Worm (Caenorhabditis elegans) whole organism, late embryonic: ENCODE results near the gene nlp-14.

Experiments
- C08G9.2 ChIP-seq: sonication (generic microtip); optimal IDR thresholded peaks from 2 replicates; lab custom pipeline; 2016; ENCODE audit warnings: mild to moderate bottlenecking, missing genetic modification characterization, moderate library complexity, missing compliant biosample characterization
- C38D4.7 ChIP-seq: fragments of 200-800 bp; sonication (Bioruptor generic); optimal IDR thresholded peaks from 2 replicates; lab custom pipeline; 2018; ENCODE audit warnings: mild to moderate bottlenecking, missing genetic modification characterization, moderate library complexity, missing compliant biosample characterization
- F13H6.1 ChIP-seq: sonication (generic microtip); optimal IDR thresholded peaks from 2 replicates; lab custom pipeline; 2016; ENCODE audit warnings: missing genetic modification characterization, missing compliant biosample characterization
- K02D7.2 ChIP-seq: sonication (generic microtip); optimal IDR thresholded peaks from 2 replicates; lab custom pipeline; 2017; ENCODE audit warnings: mild to moderate bottlenecking, missing genetic modification characterization, missing compliant biosample characterization
- ceh-14 ChIP-seq: sonication (generic microtip); optimal IDR thresholded peaks from 2 replicates; lab custom pipeline; 2016; ENCODE audit warnings: missing genotype, missing genetic modification characterization, missing compliant biosample characterization
- ceh-18 ChIP-seq: sonication (generic microtip); optimal IDR thresholded peaks from 2 replicates; lab custom pipeline; 2016; ENCODE audit warnings: missing genetic modification characterization, missing compliant biosample characterization
- ceh-19 ChIP-seq: fragments of 200-800 bp; sonication (Bioruptor generic); optimal IDR thresholded peaks from 2 replicates; lab custom pipeline; 2018; ENCODE audit warnings: mild to moderate bottlenecking, missing genetic modification characterization, missing compliant biosample characterization
- ceh-30 ChIP-seq: fragments of 150-350 bp; optimal IDR thresholded peaks from 2 replicates; lab custom pipeline; 2014; ENCODE audit warnings: missing biosample characterization, missing genetic modification characterization
- ceh-31 ChIP-seq: sonication (generic microtip); optimal IDR thresholded peaks from 2 replicates; lab custom pipeline; 2016; ENCODE audit warnings: missing genetic modification characterization, missing compliant biosample characterization
- ceh-45 ChIP-seq: fragments of 200-800 bp; sonication (Bioruptor generic); IDR thresholded peaks from 2 replicates; pipeline ENCODE4 v1.3.6; 2022; ENCODE audit warnings: missing genetic modification reagents, missing genetic modification characterization, missing compliant biosample characterization
- ceh-48 ChIP-seq: sonication (generic microtip); optimal IDR thresholded peaks from 2 replicates; lab custom pipeline; 2016; ENCODE audit warnings: missing genetic modification characterization, inconsistent platforms, missing compliant biosample characterization
- ceh-6 ChIP-seq: fragments of 200-800 bp; sonication (Bioruptor generic); optimal IDR thresholded peaks from 2 replicates; lab custom pipeline; 2018; ENCODE audit warnings: mild to moderate bottlenecking, missing genetic modification characterization, missing compliant biosample characterization
- ceh-9 ChIP-seq: sonication (generic microtip); optimal IDR thresholded peaks from 2 replicates; lab custom pipeline; 2016; ENCODE audit warnings: mild to moderate bottlenecking, missing genetic modification characterization, inconsistent platforms, missing compliant biosample characterization
- che-1 ChIP-seq: sonication (generic microtip); optimal IDR thresholded peaks from 2 replicates; lab custom pipeline; 2016; ENCODE audit warnings: mild to moderate bottlenecking, missing genetic modification characterization, missing compliant biosample characterization
- elt-2 ChIP-seq: sonication (generic microtip); optimal IDR thresholded peaks from 2 replicates; lab custom pipeline; 2016; ENCODE audit warnings: missing genetic modification reagents, missing genetic modification characterization, missing compliant biosample characterization
- elt-4 ChIP-seq: sonication (generic microtip); optimal IDR thresholded peaks from 2 replicates; lab custom pipeline; 2016; ENCODE audit warnings: missing genetic modification characterization, missing compliant biosample characterization
- eyg-1 ChIP-seq: sonication (generic microtip); optimal IDR thresholded peaks from 2 replicates; lab custom pipeline; 2016; ENCODE audit warnings: missing genotype, missing genetic modification characterization, missing compliant biosample characterization
- fax-1 ChIP-seq: sonication (generic microtip); optimal IDR thresholded peaks from 2 replicates; lab custom pipeline; 2016; ENCODE audit warnings: missing genotype, missing genetic modification characterization, missing compliant biosample characterization
- fkh-10 ChIP-seq: fragments of 150-350 bp; optimal IDR thresholded peaks from 2 replicates; lab custom pipeline; 2014; ENCODE audit warnings: missing biosample characterization, missing genetic modification reagents, missing genetic modification characterization
- fkh-6 ChIP-seq: sonication (generic microtip); optimal IDR thresholded peaks from 2 replicates; lab custom pipeline; 2016; ENCODE audit warnings: missing genetic modification characterization, missing compliant biosample characterization
- gmeb-2 ChIP-seq: sonication (generic microtip); optimal IDR thresholded peaks from 2 replicates; lab custom pipeline; 2016; ENCODE audit warnings: missing genetic modification characterization, inconsistent platforms, missing compliant biosample characterization
- hlh-15 ChIP-seq: sonication (generic microtip); optimal IDR thresholded peaks from 2 replicates; lab custom pipeline; 2016; ENCODE audit warnings: missing genetic modification characterization, missing compliant biosample characterization
- hlh-30 ChIP-seq: sonication (generic microtip); optimal IDR thresholded peaks from 2 replicates; lab custom pipeline; 2017; ENCODE audit warnings: antibody characterized with exemption, missing genetic modification characterization, missing compliant biosample characterization; ENCODE audit not compliant: insufficient read depth
- hlh-8 ChIP-seq: sonication (generic microtip); optimal IDR thresholded peaks from 2 replicates; lab custom pipeline; 2016; ENCODE audit warnings: missing genotype, missing genetic modification characterization, missing compliant biosample characterization
- lim-6 ChIP-seq: sonication (generic microtip); optimal IDR thresholded peaks from 2 replicates; lab custom pipeline; 2016; ENCODE audit warnings: missing genetic modification characterization, missing compliant biosample characterization
- lin-11 ChIP-seq: fragments of 200-800 bp; sonication (Bioruptor generic); optimal IDR thresholded peaks from 2 replicates; lab custom pipeline; 2018; ENCODE audit warnings: mild to moderate bottlenecking, missing genetic modification characterization, missing compliant biosample characterization
- madf-2 ChIP-seq: sonication (generic microtip); optimal IDR thresholded peaks from 2 replicates; lab custom pipeline; 2017; ENCODE audit warnings: missing genetic modification characterization, missing compliant biosample characterization
- mec-3 ChIP-seq: sonication (generic microtip); optimal IDR thresholded peaks from 2 replicates; lab custom pipeline; 2016; ENCODE audit warnings: borderline replicate concordance, missing genetic modification characterization, missing compliant biosample characterization
- nhr-11 ChIP-seq: fragments of 150-350 bp; optimal IDR thresholded peaks from 2 replicates; lab custom pipeline; 2014; ENCODE audit warnings: missing biosample characterization, missing genetic modification characterization
- npax-4 ChIP-seq: sonication (generic microtip); optimal IDR thresholded peaks from 2 replicates; lab custom pipeline; 2016; ENCODE audit warnings: missing genetic modification characterization, missing compliant biosample characterization
- pag-3 ChIP-seq: sonication (generic microtip); optimal IDR thresholded peaks from 2 replicates; lab custom pipeline; 2016; ENCODE audit warnings: missing compliant biosample characterization, missing genetic modification characterization, borderline replicate concordance
- pat-9 ChIP-seq: fragments of 200-800 bp; sonication (Bioruptor generic); optimal IDR thresholded peaks from 2 replicates; lab custom pipeline; 2018; ENCODE audit warnings: mild to moderate bottlenecking, missing genetic modification characterization, moderate library complexity, missing compliant biosample characterization
- pax-1 ChIP-seq: fragments of 150-350 bp; optimal IDR thresholded peaks from 2 replicates; lab custom pipeline; 2014; ENCODE audit warnings: missing biosample characterization, missing genetic modification characterization
- pqm-1 ChIP-seq: sonication (generic microtip); optimal IDR thresholded peaks from 2 replicates; lab custom pipeline; 2016; ENCODE audit warnings: missing genetic modification characterization, missing compliant biosample characterization
- ref-2 ChIP-seq: sonication (generic microtip); optimal IDR thresholded peaks from 2 replicates; lab custom pipeline; 2016; ENCODE audit warnings: missing genetic modification characterization, missing compliant biosample characterization
- rnt-1 ChIP-seq: sonication (generic microtip); optimal IDR thresholded peaks from 2 replicates; lab custom pipeline; 2016; ENCODE audit warnings: missing genetic modification characterization, missing compliant biosample characterization
- sdc-2 ChIP-seq: sonication (generic microtip); optimal IDR thresholded peaks from 2 replicates; lab custom pipeline; 2016; ENCODE audit warnings: missing genotype, missing genetic modification characterization, missing compliant biosample characterization
- tbx-7 ChIP-seq: sonication (generic microtip); optimal IDR thresholded peaks from 2 replicates; lab custom pipeline; 2016; ENCODE audit warnings: missing genotype, missing genetic modification characterization, missing compliant biosample characterization
- unc-3 ChIP-seq, 2 experiments: fragments of 200-800 bp in 1 of 2; sonication (Bioruptor generic) in 1 of 2; sonication (generic microtip) in 1 of 2; conservative IDR thresholded peaks in 1 of 2; optimal IDR thresholded peaks in 1 of 2; 2 replicates each; pipeline versions ENCODE4 v1.3.6 to Lab custom; 2016 to 2022; ENCODE audit warnings: missing compliant biosample characterization in 2 of 2, missing genetic modification characterization in 2 of 2, missing genetic modification reagents in 1 of 2
- unc-42 ChIP-seq: sonication (generic microtip); optimal IDR thresholded peaks from 2 replicates; lab custom pipeline; 2016; ENCODE audit warnings: missing genotype, missing genetic modification characterization, missing compliant biosample characterization
- unc-86 ChIP-seq: sonication (generic microtip); optimal IDR thresholded peaks from 2 replicates; lab custom pipeline; 2016; ENCODE audit warnings: missing genetic modification characterization, missing compliant biosample characterization
- ztf-16 ChIP-seq: sonication (generic microtip); optimal IDR thresholded peaks from 2 replicates; lab custom pipeline; 2017; ENCODE audit warnings: missing genetic modification characterization, missing compliant biosample characterization

nlp-14 gene

DNA sequence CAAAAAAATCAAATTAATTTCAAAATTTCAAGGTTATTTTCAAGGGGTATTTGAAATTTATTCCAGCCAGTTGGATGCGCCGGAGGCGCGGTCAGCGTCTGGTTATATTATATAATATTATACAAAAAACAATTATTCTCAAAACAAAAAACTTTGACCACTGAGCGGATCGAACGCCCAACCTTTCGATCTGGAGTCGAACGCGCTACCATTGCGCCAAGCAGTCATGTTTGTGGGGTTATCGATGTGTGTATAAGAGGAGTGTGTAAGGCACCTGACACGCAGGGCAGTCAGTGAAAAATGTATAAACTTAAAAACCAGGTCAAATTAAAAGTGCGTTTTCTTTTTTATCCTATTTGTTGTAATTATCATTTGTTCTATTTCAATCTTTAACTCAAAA lies 24.9 kb upstream of the nlp-14 start (continued):
- TF ChIP-seq C38D4.7 (peak; percentile 23), lin-11 (no peak), unc-86 (tag; lab: Kevin White, UChicago) (no peak), madf-2 (tag; lab: Kevin White, UChicago) (no peak), che-1 (peak; percentile 44), ceh-45 (GFP tag; lab: Robert Waterston, UW) (no peak), fkh-6 (tag; lab: Kevin White, UChicago) (no peak), rnt-1 (tag; lab: Kevin White, UChicago) (no peak), pax-1 (tag; lab: Kevin White, UChicago) (no peak), unc-42 (no peak), unc-3 (GFP tag; conservative IDR thresholded peaks at IDR 0.05; lab: Robert Waterston, UW) (no peak), unc-3 (tag; optimal IDR thresholded peaks at IDR 0.05; lab: Kevin White, UChicago) (no peak), pqm-1 (tag; lab: Kevin White, UChicago) (no peak), hlh-30 (no peak), lim-6 (tag; lab: Kevin White, UChicago) (no peak)

DNA sequence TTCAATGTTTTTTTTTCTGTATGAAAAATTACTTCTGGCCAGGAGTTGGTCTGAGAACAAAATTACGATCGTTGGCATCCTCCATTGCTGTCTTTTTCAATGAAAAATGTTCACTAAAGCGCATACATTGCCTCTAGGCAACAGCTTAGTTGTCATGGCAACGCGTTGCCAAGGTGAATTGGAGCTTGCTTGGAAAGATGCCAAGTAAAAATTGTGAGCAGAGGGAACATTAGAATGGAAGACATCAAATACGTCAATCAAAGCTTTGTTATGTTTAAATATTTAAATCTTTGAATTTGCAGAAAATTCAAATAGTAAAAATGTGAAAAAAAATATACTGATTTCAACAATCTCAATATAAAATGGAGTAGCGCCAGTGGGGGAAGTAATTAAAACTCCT lies 20.8 kb upstream of the nlp-14 start, which contains the start of gene dylt-2:
Gene dylt-2, minus strand, starts transcription at position 101 of the 400 bp plus-strand sequence.
- TF ChIP-seq ceh-19 (GFP tag; lab: Kevin White, UChicago) = no peak
- no peak for TF ChIP-seq npax-4 (tag; lab: Kevin White, UChicago)
- TF ChIP-seq unc-42 = no peak

DNA sequence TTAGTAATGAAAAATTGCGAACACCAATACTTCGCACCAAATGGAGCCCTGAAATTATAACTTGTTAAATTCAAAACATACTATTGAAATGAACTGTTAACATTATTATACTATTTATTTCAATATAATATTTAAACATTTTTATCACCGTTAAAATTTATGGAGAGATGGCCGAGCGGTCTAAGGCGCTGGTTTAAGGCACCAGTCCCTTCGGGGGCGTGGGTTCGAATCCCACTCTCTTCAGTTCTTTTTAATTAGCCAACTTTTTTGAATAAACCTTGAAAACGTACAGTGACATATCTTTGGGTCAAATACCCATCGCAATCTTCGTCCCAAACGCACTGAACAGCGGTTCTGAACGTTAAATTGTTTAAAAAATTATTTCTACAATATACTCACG lies 20.2 kb upstream of the nlp-14 start:
- no peak for TF ChIP-seq hlh-8 (tag; lab: Kevin White, UChicago)

DNA sequence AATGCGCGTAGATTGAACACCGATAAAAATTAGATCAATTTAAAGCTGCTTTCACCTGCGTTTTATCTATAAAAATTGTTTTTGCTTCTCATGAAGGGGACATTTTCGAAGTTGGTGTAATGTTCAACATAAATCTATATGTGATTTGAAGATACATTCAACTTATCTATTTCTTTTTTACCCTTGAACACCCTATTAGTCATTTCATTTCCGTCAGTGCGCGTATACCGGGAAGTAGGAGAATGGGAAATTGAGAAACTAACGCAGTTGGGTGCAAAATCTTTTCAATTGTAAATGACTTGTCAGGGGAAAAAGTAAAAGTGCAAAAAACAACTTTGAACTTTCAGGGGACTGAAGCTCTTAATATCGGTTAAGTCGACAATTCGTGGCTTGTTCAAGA lies 15.8 kb upstream of the nlp-14 start:
- no peak for TF ChIP-seq sdc-2 (tag; lab: Kevin White, UChicago)
- TF ChIP-seq ceh-18 = no peak
- no peak for TF ChIP-seq ceh-9 (tag; lab: Kevin White, UChicago)
- no peak for TF ChIP-seq C08G9.2 (tag; lab: Kevin White, UChicago)
- no peak for TF ChIP-seq ceh-30
- no peak for TF ChIP-seq ztf-16 (tag; lab: Kevin White, UChicago)
- TF ChIP-seq K02D7.2 (tag; lab: Kevin White, UChicago) = no peak
- no peak for TF ChIP-seq fkh-10 (GFP tag; lab: Kevin White, UChicago)
- no peak for TF ChIP-seq tbx-7 (tag; lab: Kevin White, UChicago)
- no peak for TF ChIP-seq F13H6.1 (tag; lab: Kevin White, UChicago)
- no peak for TF ChIP-seq pat-9 (tag; lab: Kevin White, UChicago)
- no peak for TF ChIP-seq gmeb-2 (tag; lab: Kevin White, UChicago)

DNA sequence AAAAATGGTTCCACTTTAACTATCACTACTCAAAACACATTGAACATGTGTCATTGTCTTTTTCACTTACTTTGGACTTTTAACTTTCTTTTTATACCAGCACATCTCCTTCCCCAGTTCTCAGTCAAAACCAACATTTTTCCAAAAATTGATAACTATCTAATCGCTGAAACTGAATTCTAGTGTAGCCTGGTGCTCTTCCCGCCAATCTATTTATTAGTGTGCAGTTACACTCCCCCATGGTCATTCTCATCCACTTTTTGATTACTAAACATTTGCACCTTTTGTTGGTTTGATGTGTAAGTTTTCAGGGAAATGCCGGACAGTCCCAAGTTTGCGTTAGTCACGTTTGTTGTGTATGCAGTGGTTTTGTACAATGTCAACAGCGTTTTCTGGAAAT lies 15.0 kb upstream of the nlp-14 start:
- TF ChIP-seq C38D4.7 (no peak), elt-4 (tag; lab: Kevin White, UChicago) (no peak), ceh-45 (GFP tag; lab: Robert Waterston, UW) (no peak), ceh-48 (tag; lab: Kevin White, UChicago) (no peak), ztf-16 (tag; lab: Kevin White, UChicago) (no peak), nhr-11 (no peak), ceh-14 (no peak), hlh-15 (tag; lab: Kevin White, UChicago) (no peak), elt-2 (tag; lab: Kevin White, UChicago) (no peak), ceh-31 (no peak), pag-3 (tag; lab: Kevin White, UChicago) (no peak), unc-3 (GFP tag; conservative IDR thresholded peaks at IDR 0.05; lab: Robert Waterston, UW) (no peak), unc-3 (tag; optimal IDR thresholded peaks at IDR 0.05; lab: Kevin White, UChicago) (no peak), eyg-1 (tag; lab: Kevin White, UChicago) (no peak), che-1 (no peak), lin-11 (no peak), ref-2 (tag; lab: Kevin White, UChicago) (no peak), fax-1 (tag; lab: Kevin White, UChicago) (no peak), ceh-6 (GFP tag; lab: Kevin White, UChicago) (no peak), pat-9 (tag; lab: Kevin White, UChicago) (no peak), mec-3 (tag; lab: Kevin White, UChicago) (no peak)
- TF ChIP-seq, all 69 proteins: peak for 0
